Worm (Caenorhabditis elegans): Measurements from ENCODE around the gene cap-1.

Gene cap-1

DNA sequence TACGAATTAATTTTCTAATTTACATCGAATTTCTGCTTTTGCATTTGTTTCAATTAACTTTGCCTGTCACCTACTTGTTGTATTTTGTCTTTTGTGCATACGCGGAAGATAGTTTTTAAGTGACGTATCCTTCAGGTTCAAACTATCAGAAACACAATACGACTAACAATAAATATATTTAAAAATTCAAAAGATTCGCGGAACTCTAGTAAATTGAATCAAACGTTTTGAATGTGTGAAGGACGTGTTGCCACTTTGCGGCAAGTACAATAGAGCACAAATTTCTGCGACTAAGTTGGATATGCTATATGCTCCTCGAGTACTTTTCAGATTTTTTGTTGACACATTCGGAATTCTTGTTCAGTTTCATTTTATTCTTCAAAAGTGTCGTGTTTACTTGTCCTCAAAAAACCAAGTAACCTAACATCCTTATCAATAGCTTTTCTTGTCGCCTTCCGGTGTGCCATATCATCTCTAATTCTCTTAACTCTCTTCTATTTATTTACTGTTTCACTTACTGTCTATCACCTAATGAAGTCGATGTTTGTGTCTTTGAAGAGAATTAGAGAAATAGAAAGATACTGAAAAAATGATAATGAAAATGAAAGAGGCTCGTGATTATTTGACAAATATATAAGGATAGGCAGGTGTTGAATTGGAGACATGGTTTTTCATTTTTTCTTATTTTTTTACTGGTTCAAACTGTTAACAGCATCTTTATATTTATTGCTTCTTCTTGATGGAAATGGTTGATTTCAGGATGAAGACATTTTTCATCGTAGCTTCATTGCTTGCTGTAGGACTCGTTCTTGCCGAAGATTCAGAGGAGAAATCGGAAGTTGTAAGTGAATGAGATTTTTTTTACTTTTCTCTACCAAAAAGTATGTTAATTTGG is 41.2 kb downstream of the cap-1 start, which contains the start of gene srlf-7 (continued):
- TF ChIP-seq snpc-1.1 (tag; optimal IDR thresholded peaks at IDR 0.05; ENCODE audit: insufficient read depth) (no peak), F39B2.1 (GFP tag; IDR thresholded peaks at IDR 0.05) (no peak), lin-40 (tag; optimal IDR thresholded peaks at IDR 0.05) (peak; percentile 63), cebp-2 (GFP tag; IDR thresholded peaks at IDR 0.05) (no peak), zim-3 (tag; optimal IDR thresholded peaks at IDR 0.05) (no peak), efl-1 (GFP tag; optimal IDR thresholded peaks at IDR 0.05) (no peak), ztf-22 (GFP tag; optimal IDR thresholded peaks at IDR 0.05) (peak; percentile 54), ceh-27 (GFP tag; optimal IDR thresholded peaks at IDR 0.05) (no peak), madf-3 (GFP tag; IDR thresholded peaks at IDR 0.05) (no peak)

DNA sequence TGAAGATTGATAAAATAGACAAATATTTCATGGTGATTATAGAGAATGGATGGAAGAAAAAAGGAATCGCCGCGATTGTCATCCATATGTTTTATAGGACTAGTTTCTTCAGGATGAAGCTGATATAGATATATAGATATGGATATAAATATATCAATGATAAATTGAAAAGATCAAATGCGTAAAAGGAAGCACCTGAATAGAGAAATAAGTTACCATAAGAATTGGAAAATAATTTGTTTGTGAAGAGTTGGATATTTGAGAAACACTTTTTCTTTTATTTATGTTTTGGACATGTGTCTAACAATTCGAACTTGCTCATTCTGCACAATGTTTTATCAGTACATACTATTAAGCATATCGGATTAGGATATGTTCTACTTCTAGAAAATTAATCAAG is 42.0 kb downstream of the cap-1 start, which contains the start of gene C42D4.13:
C42D4.13 (minus strand) TSS at position 101 of the 400 bp plus-strand sequence.
- TF ChIP-seq sea-2 (GFP tag; IDR thresholded peaks at IDR 0.05) (no peak), K12H6.12 (tag; optimal IDR thresholded peaks at IDR 0.05) (no peak), lin-40 (tag; optimal IDR thresholded peaks at IDR 0.05) (no peak), him-1 (tag; optimal IDR thresholded peaks at IDR 0.05) (no peak), Y53F4B.3 (GFP tag; IDR thresholded peaks at IDR 0.05) (no peak)

DNA sequence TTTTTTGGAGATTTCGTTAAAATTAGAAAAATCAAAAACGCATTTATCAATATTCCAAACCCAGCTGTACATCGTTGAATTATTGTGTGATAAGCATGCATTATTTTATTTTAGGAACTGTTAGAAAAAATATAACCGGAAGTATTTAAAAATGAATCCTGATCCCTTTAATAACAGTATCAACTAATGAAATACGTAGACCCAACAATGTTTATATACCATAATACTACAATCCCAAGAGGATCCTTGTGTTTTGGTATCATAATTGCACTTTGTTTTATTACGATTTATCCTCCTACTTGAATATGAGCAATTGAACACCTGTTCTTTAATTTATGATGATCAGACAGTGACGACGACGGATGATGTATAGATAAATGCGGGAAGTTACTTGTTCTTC is 43.3 kb downstream of the cap-1 start, which contains the start of gene str-249:
str-249 (minus strand) TSS at position 101 of the 400 bp plus-strand sequence.
- no peak for TF ChIP-seq bed-2 (GFP tag; IDR thresholded peaks at IDR 0.05)
- no peak for TF ChIP-seq F55B11.4 (tag; optimal IDR thresholded peaks at IDR 0.05; ENCODE audit: borderline replicate concordance, insufficient read depth)
- TF ChIP-seq somi-1 (GFP tag; optimal IDR thresholded peaks at IDR 0.05): no peak
- TF ChIP-seq B0035.1 (tag; optimal IDR thresholded peaks at IDR 0.05): no peak
- TF ChIP-seq rec-8 (tag; optimal IDR thresholded peaks at IDR 0.05): no peak
- TF ChIP-seq let-607 (tag; optimal IDR thresholded peaks at IDR 0.05): no peak
- TF ChIP-seq aptf-3 (GFP tag; IDR thresholded peaks at IDR 0.05): no peak
- no peak for TF ChIP-seq akir-1 (GFP tag; optimal IDR thresholded peaks at IDR 0.05)
- no peak for TF ChIP-seq ama-1 (optimal IDR thresholded peaks at IDR 0.05)
- TF ChIP-seq ama-1 (GFP tag; optimal IDR thresholded peaks at IDR 0.05): no peak
- TF ChIP-seq ceh-100 (GFP tag; IDR thresholded peaks at IDR 0.05): no peak
- TF ChIP-seq Y95B8A.8 (GFP tag; IDR thresholded peaks at IDR 0.05): no peak
- no peak for TF ChIP-seq hmg-20 (GFP tag; IDR thresholded peaks at IDR 0.05)
- no peak for TF ChIP-seq Y53G8AR.9 (GFP tag; conservative IDR thresholded peaks at IDR 0.05)
- TF ChIP-seq bed-1 (GFP tag; IDR thresholded peaks at IDR 0.05): no peak
- TF ChIP-seq unc-130 (GFP tag; optimal IDR thresholded peaks at IDR 0.05): no peak
- no peak for TF ChIP-seq ceh-79 (tag; optimal IDR thresholded peaks at IDR 0.05)
- no peak for TF ChIP-seq Y67H2A.10 (GFP tag; conservative IDR thresholded peaks at IDR 0.05)
- no peak for TF ChIP-seq madf-3 (GFP tag; IDR thresholded peaks at IDR 0.05)
- no peak for TF ChIP-seq chd-7 (tag; optimal IDR thresholded peaks at IDR 0.05)

DNA sequence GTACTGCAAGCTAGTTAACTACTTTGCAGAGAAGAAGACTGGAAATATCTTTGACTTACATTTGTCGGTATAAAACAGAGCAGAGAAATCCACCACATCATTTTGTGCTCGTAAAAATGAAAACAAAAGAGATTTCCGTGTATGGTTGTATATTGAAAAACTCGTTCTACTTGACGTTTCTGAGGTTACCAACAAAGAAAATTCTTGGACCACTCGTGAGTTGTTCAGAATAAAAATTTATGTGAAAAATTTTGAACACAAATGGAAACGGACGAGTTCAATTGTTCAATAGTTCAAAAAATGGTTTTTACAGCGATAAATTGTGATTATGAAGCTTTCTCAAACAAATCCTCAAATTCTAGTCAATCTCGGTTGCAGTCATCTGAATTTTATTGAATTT is 45.4 kb downstream of the cap-1 start, which contains the start of gene clec-179:
clec-179 (minus strand) TSS at position 101 of the 400 bp plus-strand sequence.
- TF ChIP-seq akir-1 (GFP tag; optimal IDR thresholded peaks at IDR 0.05): no peak
- no peak for TF ChIP-seq attf-5 (GFP tag; optimal IDR thresholded peaks at IDR 0.05)
- no peak for TF ChIP-seq lin-35 (GFP tag; optimal IDR thresholded peaks at IDR 0.05)
- TF ChIP-seq ccch-3 (GFP tag; optimal IDR thresholded peaks at IDR 0.05): no peak
- TF ChIP-seq unc-130 (GFP tag; optimal IDR thresholded peaks at IDR 0.05): no peak
- no peak for TF ChIP-seq ama-1 (optimal IDR thresholded peaks at IDR 0.05)
- no peak for TF ChIP-seq ama-1 (GFP tag; optimal IDR thresholded peaks at IDR 0.05)
- no peak for TF ChIP-seq mel-28 (tag; optimal IDR thresholded peaks at IDR 0.05; ENCODE audit: borderline replicate concordance)
- no peak for TF ChIP-seq hlh-26 (GFP tag; conservative IDR thresholded peaks at IDR 0.05)
- no peak for TF ChIP-seq rec-8 (tag; optimal IDR thresholded peaks at IDR 0.05)
- no peak for TF ChIP-seq die-1 (tag; optimal IDR thresholded peaks at IDR 0.05)
- TF ChIP-seq attf-6 (GFP tag; IDR thresholded peaks at IDR 0.05): no peak
- no peak for TF ChIP-seq hsf-1 (GFP tag; IDR thresholded peaks at IDR 0.05)
- TF ChIP-seq lir-1 (GFP tag; conservative IDR thresholded peaks at IDR 0.05): no peak
- no peak for TF ChIP-seq attf-3 (GFP tag; conservative IDR thresholded peaks at IDR 0.05)

Data from whole organism, young adult.